Worm (Caenorhabditis elegans) whole organism, early embryonic: Measurements from ENCODE around the gene Y66D12A.24.

Experiments used
- F13C5.2 ChIP-seq: sonication (generic microtip); optimal IDR thresholded peaks from 2 replicates; lab custom pipeline; 2017; ENCODE audit warnings: mild to moderate bottlenecking, missing genetic modification characterization, inconsistent platforms, missing compliant biosample characterization
- aly-1 ChIP-seq: sonication (generic microtip); optimal IDR thresholded peaks from 2 replicates; lab custom pipeline; 2016; ENCODE audit warnings: missing genetic modification characterization, missing compliant biosample characterization
- ama-1 ChIP-seq: fragments of 150-350 bp; optimal IDR thresholded peaks from 2 replicates; lab custom pipeline; 2014
- ceh-13 ChIP-seq: fragments of 200-800 bp; sonication (Bioruptor generic); optimal IDR thresholded peaks from 2 replicates; lab custom pipeline; 2018; ENCODE audit warnings: mild to moderate bottlenecking, missing genetic modification characterization, missing compliant biosample characterization
- ceh-36 ChIP-seq: sonication (generic microtip); optimal IDR thresholded peaks from 2 replicates; lab custom pipeline; 2016; ENCODE audit warnings: missing genetic modification characterization, inconsistent platforms, missing compliant biosample characterization
- flt-1 ChIP-seq: fragments of 200-800 bp; sonication (Bioruptor generic); IDR thresholded peaks from 2 replicates; pipeline ENCODE4 v1.3.6; 2022; ENCODE audit warnings: missing genetic modification characterization, missing compliant biosample characterization
- hmbx-1 ChIP-seq: sonication (generic microtip); optimal IDR thresholded peaks from 2 replicates; lab custom pipeline; 2016; ENCODE audit warnings: mild to moderate bottlenecking, missing genetic modification characterization, missing compliant biosample characterization
- hmg-4 ChIP-seq: fragments of 200-800 bp; sonication (Bioruptor generic); optimal IDR thresholded peaks from 2 replicates; lab custom pipeline; 2018; ENCODE audit warnings: mild to moderate bottlenecking, missing genetic modification characterization, missing compliant biosample characterization
- hnd-1 ChIP-seq: sonication (generic microtip); optimal IDR thresholded peaks from 2 replicates; lab custom pipeline; 2016; ENCODE audit warnings: missing genetic modification characterization, missing compliant biosample characterization
- pes-1 ChIP-seq: fragments of 200-800 bp; sonication (Bioruptor generic); IDR thresholded peaks from 2 replicates; pipeline ENCODE4 v1.3.6; 2022; ENCODE audit warnings: missing genetic modification reagents, missing genetic modification characterization, missing compliant biosample characterization
- sea-1 ChIP-seq: fragments of 200-800 bp; sonication (Bioruptor generic); conservative IDR thresholded peaks from 2 replicates; pipeline ENCODE4 v1.3.6; 2022; ENCODE audit warnings: missing genetic modification characterization, missing compliant biosample characterization
- tbx-11 ChIP-seq: fragments of 200-800 bp; sonication (Bioruptor generic); IDR thresholded peaks from 2 replicates; pipeline ENCODE4 v1.3.6; 2022; ENCODE audit warnings: missing genetic modification characterization, missing compliant biosample characterization
- tra-4 ChIP-seq: sonication (generic microtip); optimal IDR thresholded peaks from 2 replicates; lab custom pipeline; 2017; ENCODE audit warnings: missing genetic modification characterization, missing compliant biosample characterization

DNA sequence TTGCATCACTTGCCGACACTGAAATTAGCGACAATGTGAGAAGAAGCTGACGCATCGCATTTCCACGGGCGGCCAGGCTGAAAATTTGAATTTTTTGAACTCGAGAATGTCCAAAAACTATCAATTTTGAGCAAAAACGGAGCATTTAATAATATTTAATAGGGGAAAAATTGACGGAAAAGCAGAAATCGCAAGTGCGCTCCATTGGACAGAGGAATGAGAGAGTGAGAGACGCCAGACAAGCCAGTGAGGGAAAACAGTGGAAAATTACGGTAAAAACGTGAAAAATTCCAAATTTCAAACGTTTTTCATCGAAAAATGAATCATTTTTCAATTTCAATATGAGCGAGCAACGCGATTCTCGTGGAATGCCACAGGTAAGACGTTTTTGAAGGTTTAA lies 8.5 kb downstream of the Y66D12A.24 start, which contains the start of the genes Y66D12A.21 and spe-6:
- no peak for TF ChIP-seq pes-1 (GFP tag; lab: Robert Waterston, UW)
- TF ChIP-seq ama-1 (lab: Kevin White, UChicago), result no peak
- no peak for TF ChIP-seq hmbx-1 (tag; lab: Kevin White, UChicago)
- no peak for TF ChIP-seq tra-4 (tag; lab: Kevin White, UChicago)
- TF ChIP-seq ceh-36 (tag; lab: Kevin White, UChicago), result no peak
- TF ChIP-seq flt-1, result no peak
- TF ChIP-seq tbx-11 (GFP tag; lab: Robert Waterston, UW), result no peak
- TF ChIP-seq aly-1 (tag; lab: Kevin White, UChicago), result no peak
- no peak for TF ChIP-seq sea-1 (GFP tag; lab: Robert Waterston, UW)
- no peak for TF ChIP-seq F13C5.2 (tag; lab: Kevin White, UChicago)
- no peak for TF ChIP-seq hnd-1
- no peak for TF ChIP-seq hmg-4 (GFP tag; lab: Kevin White, UChicago)
- TF ChIP-seq ceh-13 (GFP tag; lab: Kevin White, UChicago), result no peak
